Worm (Caenorhabditis elegans) whole organism, L1 larva: Measurements from ENCODE around the gene srv-1.

Source experiments
- C16A3.4 ChIP-seq: fragments of 150-350 bp; optimal IDR thresholded peaks from 2 replicates; lab custom pipeline; 2014; ENCODE audit warnings: missing biosample characterization, missing genetic modification characterization
- aly-2 ChIP-seq: fragments of 150-350 bp; optimal IDR thresholded peaks from 2 replicates; lab custom pipeline; 2014; ENCODE audit warnings: missing biosample characterization, missing genetic modification characterization
- ceh-63 ChIP-seq: fragments of 200-800 bp; sonication (Bioruptor generic); optimal IDR thresholded peaks from 2 replicates; lab custom pipeline; 2018; ENCODE audit warnings: mild to moderate bottlenecking, missing genetic modification characterization, missing compliant biosample characterization
- ceh-8 ChIP-seq: fragments of 200-800 bp; sonication (Bioruptor generic); optimal IDR thresholded peaks from 2 replicates; lab custom pipeline; 2018; ENCODE audit warnings: mild to moderate bottlenecking, missing genetic modification characterization, moderate library complexity, missing compliant biosample characterization
- ceh-82 ChIP-seq, 3 experiments: fragments of 150-350 bp in 1 of 3; sonication (generic microtip) in 2 of 3; optimal IDR thresholded peaks; 2 replicates each; lab custom pipeline; 2014 to 2017; ENCODE audit warnings: missing biosample characterization in 3 of 3, missing genetic modification characterization in 3 of 3
- ceh-88 ChIP-seq: fragments of 200-800 bp; sonication (Bioruptor generic); IDR thresholded peaks from 2 replicates; pipeline ENCODE4 v1.3.6; 2022; ENCODE audit warnings: missing genetic modification characterization, missing compliant biosample characterization
- ces-1 ChIP-seq: fragments of 150-350 bp; optimal IDR thresholded peaks from 2 replicates; lab custom pipeline; 2014; ENCODE audit warnings: missing biosample characterization, missing genetic modification reagents, missing genetic modification characterization
- dsc-1 ChIP-seq: sonication (generic microtip); optimal IDR thresholded peaks from 2 replicates; lab custom pipeline; 2016; ENCODE audit warnings: mild to moderate bottlenecking, missing genetic modification characterization, missing compliant biosample characterization
- efl-1 ChIP-seq, 4 experiments: fragments of 150-350 bp; optimal IDR thresholded peaks in 3 of 4; peaks in 1 of 4; 1 replicate in 1 of 4; 2 replicates in 3 of 4; lab custom pipeline; 2014; ENCODE audit warnings: missing biosample characterization in 2 of 4, missing genetic modification characterization in 2 of 4, missing genetic modification reagents in 2 of 4
- elt-2 ChIP-seq: sonication (generic microtip); optimal IDR thresholded peaks from 2 replicates; lab custom pipeline; 2016; ENCODE audit warnings: missing genetic modification characterization, mild to moderate bottlenecking, inconsistent platforms, missing compliant biosample characterization, missing genetic modification reagents
- elt-3 ChIP-seq, 6 experiments: fragments of 150-350 bp in 1 of 6; sonication (generic microtip); optimal IDR thresholded peaks; 2 replicates each; lab custom pipeline; 2017 to 2018; ENCODE audit warnings: missing biosample characterization in 6 of 6, missing genetic modification characterization in 6 of 6, inconsistent platforms in 1 of 6
- fkh-10 ChIP-seq: sonication (generic microtip); optimal IDR thresholded peaks from 2 replicates; lab custom pipeline; 2017; ENCODE audit warnings: missing biosample characterization, missing genetic modification reagents, missing genetic modification characterization
- fkh-8 ChIP-seq: sonication (generic microtip); optimal IDR thresholded peaks from 2 replicates; lab custom pipeline; 2016; ENCODE audit warnings: mild to moderate bottlenecking, missing genetic modification characterization, missing compliant biosample characterization
- grh-1 ChIP-seq: fragments of 200-800 bp; sonication (Bioruptor generic); IDR thresholded peaks from 2 replicates; pipeline ENCODE4 v1.3.6; 2022; ENCODE audit warnings: missing genetic modification reagents, missing genetic modification characterization, missing compliant biosample characterization
- hlh-4 ChIP-seq: sonication (generic microtip); optimal IDR thresholded peaks from 2 replicates; lab custom pipeline; 2016; ENCODE audit warnings: mild to moderate bottlenecking, missing genetic modification characterization, missing compliant biosample characterization
- irx-1 ChIP-seq: sonication (generic microtip); optimal IDR thresholded peaks from 2 replicates; lab custom pipeline; 2016; ENCODE audit warnings: missing genetic modification characterization, missing compliant biosample characterization
- jun-1 ChIP-seq: fragments of 150-350 bp; optimal IDR thresholded peaks from 2 replicates; lab custom pipeline; 2014; ENCODE audit warnings: missing biosample characterization, missing genetic modification reagents, missing genetic modification characterization
- lin-14 ChIP-seq: fragments of 200-800 bp; sonication (Bioruptor generic); optimal IDR thresholded peaks from 2 replicates; lab custom pipeline; 2018; ENCODE audit warnings: mild to moderate bottlenecking, missing genetic modification characterization, moderate library complexity, missing compliant biosample characterization
- lir-3 ChIP-seq: sonication (generic microtip); optimal IDR thresholded peaks from 2 replicates; lab custom pipeline; 2016; ENCODE audit warnings: mild to moderate bottlenecking, missing genetic modification characterization, moderate library complexity, missing compliant biosample characterization; ENCODE audit not compliant: poor library complexity
- mab-9 ChIP-seq: fragments of 200-800 bp; sonication (Bioruptor generic); IDR thresholded peaks from 2 replicates; pipeline ENCODE4 v1.3.6; 2022; ENCODE audit warnings: missing genetic modification reagents, missing genetic modification characterization, missing compliant biosample characterization
- mdl-1 ChIP-seq, 2 experiments: fragments of 150-350 bp; optimal IDR thresholded peaks; 2 replicates each; lab custom pipeline; 2014 to 2017; ENCODE audit warnings: missing biosample characterization in 2 of 2, missing genetic modification characterization in 2 of 2, inconsistent platforms in 1 of 2
- nhr-12 ChIP-seq: sonication (generic microtip); optimal IDR thresholded peaks from 2 replicates; lab custom pipeline; 2017; ENCODE audit warnings: missing biosample characterization, missing genetic modification characterization
- nhr-237 ChIP-seq: fragments of 150-350 bp; optimal IDR thresholded peaks from 2 replicates; lab custom pipeline; 2014; ENCODE audit warnings: missing biosample characterization, missing genetic modification characterization
- nhr-71 ChIP-seq: sonication (generic microtip); optimal IDR thresholded peaks from 2 replicates; lab custom pipeline; 2016; ENCODE audit warnings: mild to moderate bottlenecking, missing genetic modification characterization, moderate library complexity, missing compliant biosample characterization
- nhr-84 ChIP-seq: sonication (generic microtip); optimal IDR thresholded peaks from 2 replicates; lab custom pipeline; 2017; ENCODE audit warnings: missing biosample characterization, missing genetic modification characterization
- nhr-90 ChIP-seq: sonication (generic microtip); optimal IDR thresholded peaks from 2 replicates; lab custom pipeline; 2016; ENCODE audit warnings: mild to moderate bottlenecking, missing genetic modification characterization, missing compliant biosample characterization; ENCODE audit not compliant: poor library complexity
- pag-3 ChIP-seq: sonication (generic microtip); optimal IDR thresholded peaks from 2 replicates; lab custom pipeline; 2017; ENCODE audit warnings: missing genetic modification characterization, mild to moderate bottlenecking, missing compliant biosample characterization, antibody characterized with exemption, borderline replicate concordance; ENCODE audit not compliant: insufficient read depth
- pqm-1 ChIP-seq: sonication (generic microtip); optimal IDR thresholded peaks from 3 replicates; lab custom pipeline; 2017; ENCODE audit warnings: missing biosample characterization, missing genetic modification characterization
- skn-1 ChIP-seq: fragments of 150-350 bp; optimal IDR thresholded peaks from 2 replicates; lab custom pipeline; 2014; ENCODE audit warnings: missing biosample characterization, missing genetic modification characterization
- sup-37 ChIP-seq: fragments of 200-800 bp; sonication (Bioruptor generic); optimal IDR thresholded peaks from 2 replicates; lab custom pipeline; 2018; ENCODE audit warnings: mild to moderate bottlenecking, missing genetic modification characterization, missing compliant biosample characterization
- swsn-7 ChIP-seq: sonication (generic microtip); optimal IDR thresholded peaks from 2 replicates; lab custom pipeline; 2016; ENCODE audit warnings: missing genetic modification characterization, missing compliant biosample characterization
- tbx-2 ChIP-seq: sonication (generic microtip); optimal IDR thresholded peaks from 2 replicates; lab custom pipeline; 2016; ENCODE audit warnings: missing genetic modification characterization, missing compliant biosample characterization
- tlp-1 ChIP-seq: fragments of 150-350 bp; optimal IDR thresholded peaks from 2 replicates; lab custom pipeline; 2014; ENCODE audit warnings: missing biosample characterization, missing genetic modification characterization
- unc-30 ChIP-seq: sonication (generic microtip); optimal IDR thresholded peaks from 2 replicates; lab custom pipeline; 2017; ENCODE audit warnings: missing biosample characterization, missing genetic modification characterization
- unc-98 ChIP-seq: fragments of 200-800 bp; sonication (Bioruptor generic); IDR thresholded peaks from 2 replicates; pipeline ENCODE4 v1.3.6; 2022; ENCODE audit warnings: missing genetic modification characterization, missing compliant biosample characterization
- xbp-1 ChIP-seq: sonication (generic microtip); optimal IDR thresholded peaks from 2 replicates; lab custom pipeline; 2016; ENCODE audit warnings: missing genetic modification characterization, missing compliant biosample characterization
- zag-1 ChIP-seq: fragments of 150-350 bp; optimal IDR thresholded peaks from 2 replicates; lab custom pipeline; 2014; ENCODE audit warnings: missing biosample characterization, missing genetic modification characterization
- zip-4 ChIP-seq: fragments of 200-800 bp; sonication (Bioruptor generic); optimal IDR thresholded peaks from 2 replicates; lab custom pipeline; 2018; ENCODE audit warnings: mild to moderate bottlenecking, missing genetic modification characterization, moderate library complexity, missing compliant biosample characterization
- ztf-4 ChIP-seq: fragments of 150-350 bp; optimal IDR thresholded peaks from 2 replicates; lab custom pipeline; 2014; ENCODE audit warnings: missing biosample characterization, missing genetic modification characterization

Gene srv-1

DNA sequence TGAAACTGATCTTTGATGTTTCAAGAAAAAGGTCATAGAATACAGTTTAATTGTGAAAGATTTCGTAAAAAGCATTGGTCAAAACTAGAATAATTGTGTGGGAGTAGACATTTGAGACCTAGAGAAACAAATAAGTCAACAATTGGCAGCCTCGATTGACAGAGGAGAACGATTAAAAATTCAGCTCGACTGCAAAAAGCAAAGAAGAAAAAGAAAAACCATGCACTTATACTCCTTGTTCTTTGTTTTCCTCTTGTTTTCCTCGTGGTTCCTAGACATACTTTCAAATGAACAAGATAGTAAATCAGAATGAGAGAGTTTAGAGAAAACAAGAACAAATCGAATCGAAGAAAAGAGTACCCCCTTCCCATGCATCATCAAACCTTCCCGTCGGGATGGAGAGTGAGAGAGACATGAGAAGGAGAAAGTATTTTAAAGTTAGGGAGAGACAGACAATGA lies 7.2 kb downstream of the srv-1 start (continued):
- no peak for TF ChIP-seq ces-1
- peak; percentile 29 for TF ChIP-seq xbp-1 (tag; lab: Kevin White, UChicago)
- peak; percentile 83 for TF ChIP-seq lin-14 (GFP tag; lab: Kevin White, UChicago)
- no peak for TF ChIP-seq irx-1 (tag; lab: Kevin White, UChicago)
- TF ChIP-seq nhr-71 (tag; lab: Kevin White, UChicago) = peak; percentile 70
- no peak for TF ChIP-seq dsc-1 (tag; lab: Kevin White, UChicago)
- no peak for TF ChIP-seq jun-1 (tag; lab: Kevin White, UChicago)
- TF ChIP-seq fkh-8 (tag; lab: Kevin White, UChicago) = no peak
- no peak for TF ChIP-seq zip-4 (GFP tag; lab: Kevin White, UChicago)
- peak; percentile 11 for TF ChIP-seq lir-3 (tag; lab: Kevin White, UChicago)
- no peak for TF ChIP-seq ceh-8 (GFP tag; lab: Kevin White, UChicago)
- TF ChIP-seq hlh-4 = no peak
- no peak for TF ChIP-seq nhr-84 (tag; lab: Kevin White, UChicago)
- peak in 1 of 2 experiments; percentile 56 for TF ChIP-seq mdl-1 (tag; optimal IDR thresholded peaks at IDR 0.05; lab: Kevin White, UChicago)
- TF ChIP-seq unc-98 (GFP tag; lab: Robert Waterston, UW) = no peak
- TF ChIP-seq unc-30 (tag; lab: Kevin White, UChicago) = no peak
- TF ChIP-seq fkh-10 (GFP tag; lab: Kevin White, UChicago) = no peak
- TF ChIP-seq efl-1 (optimal IDR thresholded peaks at IDR 0.05; lab: Kevin White, UChicago) = peak; percentile 22 to 49
- TF ChIP-seq efl-1 (GFP tag; optimal IDR thresholded peaks at IDR 0.05 in 1 of 2; lab: Kevin White, UChicago) = peak in 1 of 2 experiments; percentile 22
- TF ChIP-seq grh-1 (GFP tag; lab: Robert Waterston, UW) = no peak
- peak; percentile 42 for TF ChIP-seq C16A3.4 (tag; lab: Kevin White, UChicago)
- TF ChIP-seq pag-3 (tag; lab: Kevin White, UChicago) = no peak
- TF ChIP-seq pqm-1 = no peak
- TF ChIP-seq nhr-12 (tag; lab: Kevin White, UChicago) = no peak
- no peak for TF ChIP-seq ceh-63
- TF ChIP-seq skn-1 (tag; lab: Kevin White, UChicago) = no peak
- peak in 2 of 6 experiments; percentile 1 to 51 for TF ChIP-seq elt-3 (tag; optimal IDR thresholded peaks at IDR 0.05; lab: Kevin White, UChicago)
- no peak for TF ChIP-seq sup-37 (GFP tag; lab: Kevin White, UChicago)
- TF ChIP-seq zag-1 = no peak
- TF ChIP-seq tlp-1 (tag; lab: Kevin White, UChicago) = no peak
- TF ChIP-seq elt-2 (tag; lab: Kevin White, UChicago) = peak; percentile 67

ce11 chrIII:6859482-6859881 lies 9.3 kb downstream of the srv-1 start, which contains the start of gene clec-158:
Gene clec-158 (minus strand): TSS chrIII:6859582.
- no peak for TF ChIP-seq fkh-8 (tag; lab: Kevin White, UChicago)
- TF ChIP-seq aly-2 (tag; lab: Kevin White, UChicago) = no peak
- TF ChIP-seq ceh-82 (tag; optimal IDR thresholded peaks at IDR 0.05; lab: Kevin White, UChicago) = no peak
- no peak for TF ChIP-seq nhr-237 (tag; lab: Kevin White, UChicago)
- no peak for TF ChIP-seq tbx-2
- TF ChIP-seq mab-9 (GFP tag; lab: Robert Waterston, UW) = no peak
- TF ChIP-seq lir-3 (tag; lab: Kevin White, UChicago) = no peak
- no peak for TF ChIP-seq ztf-4 (tag; lab: Kevin White, UChicago)
- no peak for TF ChIP-seq ceh-88
- TF ChIP-seq swsn-7 (tag; lab: Kevin White, UChicago) = no peak
- TF ChIP-seq dsc-1 (tag; lab: Kevin White, UChicago) = no peak
- no peak for TF ChIP-seq nhr-90 (tag; lab: Kevin White, UChicago)
- TF ChIP-seq ces-1 = no peak
